Fruit fly (Drosophila melanogaster) whole organism, adult: Measurements from ENCODE around the gene nkd.

Source experiments
- CG33017 ChIP-seq: fragments of 200-800 bp; sonication (Bioruptor generic); optimal IDR thresholded peaks from 2 replicates; lab custom pipeline; 2018; ENCODE audit warnings: missing biosample characterization, mild to moderate bottlenecking, missing genetic modification characterization, moderate library complexity
- CG7045 ChIP-seq: fragments of 200-800 bp; sonication (Bioruptor generic); optimal IDR thresholded peaks from 2 replicates; lab custom pipeline; 2017; ENCODE audit warnings: missing biosample characterization, mild to moderate bottlenecking, missing genetic modification characterization
- CG7101 ChIP-seq: fragments of 200-800 bp; sonication (Bioruptor generic); optimal IDR thresholded peaks from 2 replicates; lab custom pipeline; 2018; ENCODE audit warnings: missing biosample characterization, mild to moderate bottlenecking, missing genetic modification characterization, moderate library complexity
- Crg-1 ChIP-seq: fragments of 200-800 bp; sonication (Bioruptor generic); optimal IDR thresholded peaks from 2 replicates; lab custom pipeline; 2016; ENCODE audit warnings: missing biosample characterization, missing genetic modification characterization
- Hr96 ChIP-seq: fragments of 200-800 bp; sonication (Bioruptor generic); optimal IDR thresholded peaks from 2 replicates; lab custom pipeline; 2016; ENCODE audit warnings: missing biosample characterization, missing genetic modification characterization
- Mnt ChIP-seq: fragments of 200-800 bp; sonication (Bioruptor generic); optimal IDR thresholded peaks from 2 replicates; lab custom pipeline; 2016; ENCODE audit warnings: missing biosample characterization, mild to moderate bottlenecking, missing genetic modification characterization
- bab1 ChIP-seq: fragments of 200-800 bp; sonication (Bioruptor generic); optimal IDR thresholded peaks from 3 replicates; lab custom pipeline; 2019; ENCODE audit warnings: missing biosample characterization, mild to moderate bottlenecking, missing genetic modification characterization, moderate library complexity
- cic ChIP-seq: fragments of 200-800 bp; sonication (Bioruptor generic); optimal IDR thresholded peaks from 2 replicates; lab custom pipeline; 2017; ENCODE audit warnings: missing biosample characterization, mild to moderate bottlenecking, missing genetic modification characterization, moderate library complexity
- cnc ChIP-seq, 2 experiments: fragments of >200 bp; optimal IDR thresholded peaks; 2 replicates each; lab custom pipeline; 2017
- kay ChIP-seq: fragments of 200-800 bp; sonication (Bioruptor generic); peaks from one replicate; lab custom pipeline; 2016; ENCODE audit warnings: missing biosample characterization, missing genetic modification characterization, borderline replicate concordance
- ovo ChIP-seq: fragments of 200-800 bp; sonication (Bioruptor generic); optimal IDR thresholded peaks from 2 replicates; lab custom pipeline; 2016; ENCODE audit warnings: missing biosample characterization, missing genetic modification characterization
- pad ChIP-seq: fragments of 200-800 bp; sonication (Bioruptor generic); optimal IDR thresholded peaks from 3 replicates; lab custom pipeline; 2017; ENCODE audit warnings: missing biosample characterization, missing genetic modification characterization, mild to moderate bottlenecking, moderate library complexity, missing genetic modification reagents

DNA sequence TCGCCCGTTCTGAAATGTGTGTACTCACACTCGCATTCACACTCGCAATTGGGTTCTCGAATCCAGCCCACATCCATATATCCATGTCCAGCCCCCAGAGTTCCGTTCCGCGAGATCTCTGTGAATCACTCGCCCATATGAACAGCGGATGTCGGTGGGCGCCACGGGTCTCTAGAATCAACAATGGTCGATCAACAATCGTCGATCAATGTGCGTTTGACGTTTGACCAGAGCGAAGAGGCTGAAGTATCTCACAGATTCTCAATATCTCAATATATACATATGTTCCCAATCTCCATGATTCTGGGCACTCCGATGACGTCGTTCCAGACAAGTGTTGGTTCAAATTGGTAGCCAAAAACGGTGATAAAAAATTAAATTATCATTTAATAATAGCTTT lies 43.9 kb upstream of the nkd start:
- TF ChIP-seq CG7101 (tag; lab: Kevin White, UChicago) (no peak), kay (GFP tag; lab: Kevin White, UChicago) (no peak), Crg-1 (no peak), Hr96 (no peak), bab1 (no peak), CG7045 (GFP tag; lab: Kevin White, UChicago) (no peak), Mnt (GFP tag; lab: Kevin White, UChicago) (no peak), pad (no peak), cnc (optimal IDR thresholded peaks at IDR 0.05; lab: Kevin White, UChicago) (no peak), CG33017 (tag; lab: Kevin White, UChicago) (no peak), cic (GFP tag; lab: Kevin White, UChicago) (no peak), ovo (GFP tag; lab: Kevin White, UChicago) (no peak)
